Worm (Caenorhabditis elegans) whole organism, late embryonic: ENCODE measurements around the gene M163.5.

Experiments used
- C08G9.2 ChIP-seq: sonication (generic microtip); optimal IDR thresholded peaks from 2 replicates; lab custom pipeline; 2016; ENCODE audit warnings: mild to moderate bottlenecking, missing genetic modification characterization, moderate library complexity, missing compliant biosample characterization
- C38D4.7 ChIP-seq: fragments of 200-800 bp; sonication (Bioruptor generic); optimal IDR thresholded peaks from 2 replicates; lab custom pipeline; 2018; ENCODE audit warnings: mild to moderate bottlenecking, missing genetic modification characterization, moderate library complexity, missing compliant biosample characterization
- K02D7.2 ChIP-seq: sonication (generic microtip); optimal IDR thresholded peaks from 2 replicates; lab custom pipeline; 2017; ENCODE audit warnings: mild to moderate bottlenecking, missing genetic modification characterization, missing compliant biosample characterization
- K09A11.1 ChIP-seq: sonication (generic microtip); optimal IDR thresholded peaks from 2 replicates; lab custom pipeline; 2017; ENCODE audit warnings: antibody characterized with exemption, mild to moderate bottlenecking, missing genetic modification characterization, missing compliant biosample characterization; ENCODE audit not compliant: insufficient read depth
- Y22D7AL.16 ChIP-seq: sonication (generic microtip); optimal IDR thresholded peaks from 2 replicates; lab custom pipeline; 2016; ENCODE audit warnings: missing genetic modification characterization, missing compliant biosample characterization
- ahr-1 ChIP-seq: sonication (generic microtip); optimal IDR thresholded peaks from 2 replicates; lab custom pipeline; 2016; ENCODE audit warnings: missing genetic modification characterization, missing compliant biosample characterization
- ama-1 ChIP-seq: fragments of 150-350 bp; optimal IDR thresholded peaks from 2 replicates; lab custom pipeline; 2014
- ceh-14 ChIP-seq: sonication (generic microtip); optimal IDR thresholded peaks from 2 replicates; lab custom pipeline; 2016; ENCODE audit warnings: missing genotype, missing genetic modification characterization, missing compliant biosample characterization
- ceh-19 ChIP-seq: fragments of 200-800 bp; sonication (Bioruptor generic); optimal IDR thresholded peaks from 2 replicates; lab custom pipeline; 2018; ENCODE audit warnings: mild to moderate bottlenecking, missing genetic modification characterization, missing compliant biosample characterization
- ceh-2 ChIP-seq: sonication (generic microtip); optimal IDR thresholded peaks from 2 replicates; lab custom pipeline; 2016; ENCODE audit warnings: missing genotype, missing genetic modification characterization, missing compliant biosample characterization
- ceh-22 ChIP-seq: sonication (generic microtip); optimal IDR thresholded peaks from 2 replicates; lab custom pipeline; 2017; ENCODE audit warnings: missing biosample characterization, missing genetic modification characterization
- ceh-24 ChIP-seq: sonication (generic microtip); optimal IDR thresholded peaks from 2 replicates; lab custom pipeline; 2016; ENCODE audit warnings: mild to moderate bottlenecking, missing genetic modification characterization, missing compliant biosample characterization
- ceh-30 ChIP-seq: fragments of 150-350 bp; optimal IDR thresholded peaks from 2 replicates; lab custom pipeline; 2014; ENCODE audit warnings: missing biosample characterization, missing genetic modification characterization
- ceh-31 ChIP-seq: sonication (generic microtip); optimal IDR thresholded peaks from 2 replicates; lab custom pipeline; 2016; ENCODE audit warnings: missing genetic modification characterization, missing compliant biosample characterization
- ceh-34 ChIP-seq: sonication (generic microtip); optimal IDR thresholded peaks from 2 replicates; lab custom pipeline; 2016; ENCODE audit warnings: mild to moderate bottlenecking, missing genetic modification characterization, missing compliant biosample characterization
- ceh-48 ChIP-seq: sonication (generic microtip); optimal IDR thresholded peaks from 2 replicates; lab custom pipeline; 2016; ENCODE audit warnings: missing genetic modification characterization, inconsistent platforms, missing compliant biosample characterization
- che-1 ChIP-seq: sonication (generic microtip); optimal IDR thresholded peaks from 2 replicates; lab custom pipeline; 2016; ENCODE audit warnings: mild to moderate bottlenecking, missing genetic modification characterization, missing compliant biosample characterization
- dmd-4 ChIP-seq: sonication (generic microtip); optimal IDR thresholded peaks from 2 replicates; lab custom pipeline; 2016; ENCODE audit warnings: borderline replicate concordance, missing genetic modification characterization, missing compliant biosample characterization
- dve-1 ChIP-seq: sonication (generic microtip); optimal IDR thresholded peaks from 2 replicates; lab custom pipeline; 2017; ENCODE audit warnings: antibody characterized with exemption, mild to moderate bottlenecking, missing genetic modification characterization, missing compliant biosample characterization
- elt-2 ChIP-seq: sonication (generic microtip); optimal IDR thresholded peaks from 2 replicates; lab custom pipeline; 2016; ENCODE audit warnings: missing genetic modification reagents, missing genetic modification characterization, missing compliant biosample characterization
- elt-4 ChIP-seq: sonication (generic microtip); optimal IDR thresholded peaks from 2 replicates; lab custom pipeline; 2016; ENCODE audit warnings: missing genetic modification characterization, missing compliant biosample characterization
- ets-4 ChIP-seq: sonication (generic microtip); optimal IDR thresholded peaks from 2 replicates; lab custom pipeline; 2016; ENCODE audit warnings: missing genetic modification characterization, missing compliant biosample characterization
- fkh-6 ChIP-seq: sonication (generic microtip); optimal IDR thresholded peaks from 2 replicates; lab custom pipeline; 2016; ENCODE audit warnings: missing genetic modification characterization, missing compliant biosample characterization
- gmeb-2 ChIP-seq: sonication (generic microtip); optimal IDR thresholded peaks from 2 replicates; lab custom pipeline; 2016; ENCODE audit warnings: missing genetic modification characterization, inconsistent platforms, missing compliant biosample characterization
- hlh-15 ChIP-seq: sonication (generic microtip); optimal IDR thresholded peaks from 2 replicates; lab custom pipeline; 2016; ENCODE audit warnings: missing genetic modification characterization, missing compliant biosample characterization
- hlh-30 ChIP-seq: sonication (generic microtip); optimal IDR thresholded peaks from 2 replicates; lab custom pipeline; 2017; ENCODE audit warnings: antibody characterized with exemption, missing genetic modification characterization, missing compliant biosample characterization; ENCODE audit not compliant: insufficient read depth
- hlh-8 ChIP-seq: sonication (generic microtip); optimal IDR thresholded peaks from 2 replicates; lab custom pipeline; 2016; ENCODE audit warnings: missing genotype, missing genetic modification characterization, missing compliant biosample characterization
- lin-11 ChIP-seq: fragments of 200-800 bp; sonication (Bioruptor generic); optimal IDR thresholded peaks from 2 replicates; lab custom pipeline; 2018; ENCODE audit warnings: mild to moderate bottlenecking, missing genetic modification characterization, missing compliant biosample characterization
- madf-2 ChIP-seq: sonication (generic microtip); optimal IDR thresholded peaks from 2 replicates; lab custom pipeline; 2017; ENCODE audit warnings: missing genetic modification characterization, missing compliant biosample characterization
- mec-3 ChIP-seq: sonication (generic microtip); optimal IDR thresholded peaks from 2 replicates; lab custom pipeline; 2016; ENCODE audit warnings: borderline replicate concordance, missing genetic modification characterization, missing compliant biosample characterization
- nfya-1 ChIP-seq: sonication (generic microtip); optimal IDR thresholded peaks from 2 replicates; lab custom pipeline; 2017; ENCODE audit warnings: missing genetic modification characterization, mild to moderate bottlenecking, missing compliant biosample characterization, antibody characterized with exemption, moderate library complexity
- nhr-11 ChIP-seq: fragments of 150-350 bp; optimal IDR thresholded peaks from 2 replicates; lab custom pipeline; 2014; ENCODE audit warnings: missing biosample characterization, missing genetic modification characterization
- nhr-232 ChIP-seq: sonication (generic microtip); optimal IDR thresholded peaks from 2 replicates; lab custom pipeline; 2016; ENCODE audit warnings: missing genetic modification characterization, missing compliant biosample characterization
- pat-9 ChIP-seq: fragments of 200-800 bp; sonication (Bioruptor generic); optimal IDR thresholded peaks from 2 replicates; lab custom pipeline; 2018; ENCODE audit warnings: mild to moderate bottlenecking, missing genetic modification characterization, moderate library complexity, missing compliant biosample characterization
- pax-1 ChIP-seq: fragments of 150-350 bp; optimal IDR thresholded peaks from 2 replicates; lab custom pipeline; 2014; ENCODE audit warnings: missing biosample characterization, missing genetic modification characterization
- pqm-1 ChIP-seq: sonication (generic microtip); optimal IDR thresholded peaks from 2 replicates; lab custom pipeline; 2016; ENCODE audit warnings: missing genetic modification characterization, missing compliant biosample characterization
- pros-1 ChIP-seq: fragments of 150-350 bp; optimal IDR thresholded peaks from 2 replicates; lab custom pipeline; 2014; ENCODE audit warnings: missing biosample characterization, missing genetic modification reagents, missing genetic modification characterization
- rnt-1 ChIP-seq: sonication (generic microtip); optimal IDR thresholded peaks from 2 replicates; lab custom pipeline; 2016; ENCODE audit warnings: missing genetic modification characterization, missing compliant biosample characterization
- sdc-2 ChIP-seq: sonication (generic microtip); optimal IDR thresholded peaks from 2 replicates; lab custom pipeline; 2016; ENCODE audit warnings: missing genotype, missing genetic modification characterization, missing compliant biosample characterization
- sox-2 ChIP-seq: fragments of 200-800 bp; sonication (Bioruptor generic); IDR thresholded peaks from 2 replicates; pipeline ENCODE4 v1.3.6; 2022; ENCODE audit warnings: missing genetic modification reagents, missing genetic modification characterization, missing compliant biosample characterization
- tbx-2 ChIP-seq: sonication (generic microtip); optimal IDR thresholded peaks from 2 replicates; lab custom pipeline; 2016; ENCODE audit warnings: missing genetic modification characterization, missing compliant biosample characterization
- tbx-7 ChIP-seq: sonication (generic microtip); optimal IDR thresholded peaks from 2 replicates; lab custom pipeline; 2016; ENCODE audit warnings: missing genotype, missing genetic modification characterization, missing compliant biosample characterization
- unc-3 ChIP-seq, 2 experiments: fragments of 200-800 bp in 1 of 2; sonication (Bioruptor generic) in 1 of 2; sonication (generic microtip) in 1 of 2; conservative IDR thresholded peaks in 1 of 2; optimal IDR thresholded peaks in 1 of 2; 2 replicates each; pipeline versions ENCODE4 v1.3.6 to Lab custom; 2016 to 2022; ENCODE audit warnings: missing compliant biosample characterization in 2 of 2, missing genetic modification characterization in 2 of 2, missing genetic modification reagents in 1 of 2
- unc-42 ChIP-seq: sonication (generic microtip); optimal IDR thresholded peaks from 2 replicates; lab custom pipeline; 2016; ENCODE audit warnings: missing genotype, missing genetic modification characterization, missing compliant biosample characterization
- unc-55 ChIP-seq: sonication (generic microtip); optimal IDR thresholded peaks from 2 replicates; lab custom pipeline; 2017; ENCODE audit warnings: missing biosample characterization, missing genetic modification reagents, missing genetic modification characterization
- unc-86 ChIP-seq: sonication (generic microtip); optimal IDR thresholded peaks from 2 replicates; lab custom pipeline; 2016; ENCODE audit warnings: missing genetic modification characterization, missing compliant biosample characterization
- zip-5 ChIP-seq: sonication (generic microtip); optimal IDR thresholded peaks from 2 replicates; lab custom pipeline; 2016; ENCODE audit warnings: missing genetic modification characterization, missing compliant biosample characterization

M163.5 gene

DNA sequence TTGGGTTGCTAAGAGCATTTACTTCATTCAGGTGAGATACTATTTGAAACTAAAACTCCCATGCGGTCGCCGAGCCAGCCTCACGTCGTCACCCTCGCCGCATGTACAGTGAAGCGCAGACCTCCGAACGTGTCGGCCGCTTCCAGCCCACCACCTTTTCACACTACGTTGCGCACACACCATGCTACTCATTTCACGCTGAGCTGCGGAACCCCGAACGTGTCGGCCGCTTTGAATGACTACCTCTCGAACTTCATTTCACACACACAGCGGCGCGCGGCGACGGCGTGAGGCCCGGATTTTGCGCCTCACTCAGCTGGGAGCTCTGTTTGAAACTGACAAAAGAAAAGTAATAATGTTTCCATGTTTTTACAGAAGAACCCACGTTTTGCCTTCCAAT lies 7.8 kb downstream of the M163.5 start:
- TF ChIP-seq pat-9 (tag; lab: Kevin White, UChicago) (no peak), che-1 (tag; lab: Kevin White, UChicago) (no peak), sdc-2 (tag; lab: Kevin White, UChicago) (no peak), pros-1 (tag; lab: Kevin White, UChicago) (no peak), lin-11 (tag; lab: Kevin White, UChicago) (no peak), rnt-1 (tag; lab: Kevin White, UChicago) (no peak), K09A11.1 (tag; lab: Kevin White, UChicago) (no peak), C08G9.2 (no peak), ets-4 (tag; lab: Kevin White, UChicago) (no peak), elt-4 (tag; lab: Kevin White, UChicago) (no peak), dmd-4 (tag; lab: Kevin White, UChicago) (no peak), ceh-24 (no peak), madf-2 (tag; lab: Kevin White, UChicago) (no peak), ama-1 (lab: Kevin White, UChicago) (no peak), ceh-31 (tag; lab: Kevin White, UChicago) (no peak), ahr-1 (no peak)

- TF ChIP-seq pat-9 (tag; lab: Kevin White, UChicago) = no peak
- TF ChIP-seq ceh-2 (tag; lab: Kevin White, UChicago) = no peak
- no peak for TF ChIP-seq K09A11.1 (tag; lab: Kevin White, UChicago)
- no peak for TF ChIP-seq ceh-22 (tag; lab: Kevin White, UChicago)
- TF ChIP-seq, all 69 proteins: peak for 0
These were observed 11.0 kb downstream of the M163.5 start, which contains the start of gene M163.8 for ce11 chrX:14484827-14485226. M163.8 (plus strand) TSS chrX:14485127.

DNA sequence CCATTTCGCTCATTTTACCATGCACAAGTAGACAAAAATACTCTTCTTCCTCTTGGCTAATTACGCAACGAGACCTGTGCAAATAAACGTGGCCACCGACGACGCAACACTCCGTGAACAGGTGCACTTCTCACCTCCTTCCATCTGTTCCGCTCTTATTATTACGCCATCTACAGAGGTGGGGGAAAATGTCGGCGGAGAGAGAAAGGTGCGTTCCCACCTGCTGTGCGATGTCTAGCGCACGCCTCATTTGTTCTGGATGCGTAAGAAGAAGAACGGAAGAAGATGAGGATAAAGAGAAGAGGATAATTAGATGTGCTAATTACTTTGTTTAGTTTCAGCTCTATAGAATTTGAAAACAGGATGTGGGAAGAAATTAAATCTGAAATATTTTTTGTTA lies 12.7 kb downstream of the M163.5 start:
- TF ChIP-seq hlh-8 (tag; lab: Kevin White, UChicago) = no peak
- TF ChIP-seq nhr-11 = no peak
- no peak for TF ChIP-seq hlh-15 (tag; lab: Kevin White, UChicago)
- TF ChIP-seq dve-1 (tag; lab: Kevin White, UChicago) = no peak
- no peak for TF ChIP-seq unc-3 (GFP tag; conservative IDR thresholded peaks at IDR 0.05; lab: Robert Waterston, UW)
- no peak for TF ChIP-seq unc-3 (tag; optimal IDR thresholded peaks at IDR 0.05; lab: Kevin White, UChicago)
- TF ChIP-seq ceh-24 = no peak
- TF ChIP-seq ama-1 (lab: Kevin White, UChicago) = no peak
- TF ChIP-seq lin-11 (tag; lab: Kevin White, UChicago) = no peak
- no peak for TF ChIP-seq gmeb-2 (tag; lab: Kevin White, UChicago)
- no peak for TF ChIP-seq Y22D7AL.16 (tag; lab: Kevin White, UChicago)
- TF ChIP-seq ceh-48 (tag; lab: Kevin White, UChicago) = no peak
- no peak for TF ChIP-seq nhr-232 (tag; lab: Kevin White, UChicago)
- no peak for TF ChIP-seq K09A11.1 (tag; lab: Kevin White, UChicago)
- no peak for TF ChIP-seq unc-42 (tag; lab: Kevin White, UChicago)
- no peak for TF ChIP-seq ceh-34 (tag; lab: Kevin White, UChicago)
- peak; percentile 7 for TF ChIP-seq elt-2
- TF ChIP-seq nfya-1 (tag; lab: Kevin White, UChicago) = peak; percentile 28
- TF ChIP-seq ets-4 (tag; lab: Kevin White, UChicago) = no peak
- TF ChIP-seq zip-5 = no peak
- no peak for TF ChIP-seq ceh-30 (tag; lab: Kevin White, UChicago)
- peak; percentile 61 for TF ChIP-seq sdc-2 (tag; lab: Kevin White, UChicago)
- TF ChIP-seq C38D4.7 (GFP tag; lab: Kevin White, UChicago) = no peak
- TF ChIP-seq madf-2 (tag; lab: Kevin White, UChicago) = no peak
- no peak for TF ChIP-seq pqm-1 (tag; lab: Kevin White, UChicago)
- no peak for TF ChIP-seq hlh-30 (tag; lab: Kevin White, UChicago)
- TF ChIP-seq mec-3 (tag; lab: Kevin White, UChicago) = no peak
- TF ChIP-seq fkh-6 (tag; lab: Kevin White, UChicago) = no peak
- TF ChIP-seq tbx-2 (tag; lab: Kevin White, UChicago) = peak; percentile 94
- TF ChIP-seq ceh-14 = no peak
- no peak for TF ChIP-seq pros-1 (tag; lab: Kevin White, UChicago)
- TF ChIP-seq pax-1 (tag; lab: Kevin White, UChicago) = no peak
- no peak for TF ChIP-seq K02D7.2 (tag; lab: Kevin White, UChicago)
- TF ChIP-seq dmd-4 (tag; lab: Kevin White, UChicago) = no peak
- no peak for TF ChIP-seq C08G9.2
- TF ChIP-seq unc-86 (tag; lab: Kevin White, UChicago) = no peak
- no peak for TF ChIP-seq tbx-7 (tag; lab: Kevin White, UChicago)
- no peak for TF ChIP-seq ceh-19 (GFP tag; lab: Kevin White, UChicago)
- TF ChIP-seq sox-2 = 0 out of 2 replicates have a peak, but pooled peaks have one; percentile 7
- no peak for TF ChIP-seq unc-55
